Worm (Caenorhabditis elegans): ENCODE results near the gene npr-16.

Gene npr-16

DNA sequence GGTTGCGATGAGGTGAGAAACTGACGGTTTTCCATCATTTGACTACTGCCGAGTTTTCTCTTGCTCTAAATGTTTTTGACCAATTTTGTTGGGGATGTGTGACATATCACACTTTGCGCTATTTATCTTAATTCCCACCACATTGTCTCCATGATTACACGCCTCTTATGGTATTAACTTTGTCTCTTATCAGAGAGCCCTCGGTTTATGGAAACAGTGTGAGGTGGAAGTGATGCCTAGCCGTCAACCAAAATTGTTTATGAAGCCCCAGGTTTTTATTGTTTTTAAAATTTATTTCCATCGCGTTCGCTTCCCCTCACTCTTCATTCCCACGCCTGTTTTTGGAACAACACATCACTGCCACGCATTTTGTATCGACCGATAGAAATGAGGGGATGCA, 32.6 kb downstream of the npr-16 start:
- TF ChIP-seq nhr-48 (tag; optimal IDR thresholded peaks at IDR 0.05), result no peak
- TF ChIP-seq rbr-2 (tag; optimal IDR thresholded peaks at IDR 0.05), result no peak
- no peak for TF ChIP-seq Y75B8A.6 (GFP tag; IDR thresholded peaks at IDR 0.05)
- TF ChIP-seq attf-4 (tag; optimal IDR thresholded peaks at IDR 0.05), result no peak
- TF ChIP-seq Y48G9A.11 (GFP tag; IDR thresholded peaks at IDR 0.05), result no peak
- TF ChIP-seq lir-3 (tag; optimal IDR thresholded peaks at IDR 0.05), result no peak
- TF ChIP-seq daf-8 (GFP tag; IDR thresholded peaks at IDR 0.05), result no peak
- no peak for TF ChIP-seq unc-130 (GFP tag; optimal IDR thresholded peaks at IDR 0.05)
- no peak for TF ChIP-seq ZK337.2 (GFP tag; IDR thresholded peaks at IDR 0.05)
- TF ChIP-seq mxl-3 (GFP tag; optimal IDR thresholded peaks at IDR 0.05), result no peak
- no peak for TF ChIP-seq ama-1 (optimal IDR thresholded peaks at IDR 0.05)
- no peak for TF ChIP-seq saeg-2 (GFP tag; IDR thresholded peaks at IDR 0.05)
- peak; percentile 11 for TF ChIP-seq dve-1 (tag; optimal IDR thresholded peaks at IDR 0.05; ENCODE audit: insufficient read depth)
- TF ChIP-seq hlh-30 (tag; optimal IDR thresholded peaks at IDR 0.05; ENCODE audit: insufficient read depth), result peak; percentile 5
- peak; percentile 33 for TF ChIP-seq hlh-11 (tag; optimal IDR thresholded peaks at IDR 0.05)
- TF ChIP-seq mep-1 (tag; optimal IDR thresholded peaks at IDR 0.05), result no peak
- TF ChIP-seq dmd-6 (GFP tag; IDR thresholded peaks at IDR 0.05), result peak; percentile 30; the same call in 1 of the 2 replicates
- TF ChIP-seq ceh-20 (GFP tag; IDR thresholded peaks at IDR 0.05), result no peak
- TF ChIP-seq madf-5 (GFP tag; IDR thresholded peaks at IDR 0.05), result no peak
- no peak for TF ChIP-seq spr-1 (tag; optimal IDR thresholded peaks at IDR 0.05)
- TF ChIP-seq lsy-2 (tag; optimal IDR thresholded peaks at IDR 0.05), result no peak
- no peak for TF ChIP-seq set-16 (GFP tag; IDR thresholded peaks at IDR 0.05)
- no peak for TF ChIP-seq daf-16 (GFP tag; optimal IDR thresholded peaks at IDR 0.05)
- peak; percentile 88 for TF ChIP-seq daf-16 (tag; optimal IDR thresholded peaks at IDR 0.05)
- TF ChIP-seq mdt-29 (GFP tag; IDR thresholded peaks at IDR 0.05), result no peak
- TF ChIP-seq tra-1 (GFP tag; IDR thresholded peaks at IDR 0.05), result peak; percentile 71
- 0 out of 2 replicates have a peak, but pooled peaks have one; percentile 40 for TF ChIP-seq pha-4 (GFP tag; IDR thresholded peaks at IDR 0.05)
- no peak for TF ChIP-seq pha-4 (tag; optimal IDR thresholded peaks at IDR 0.05)
- no peak for TF ChIP-seq Y105C5A.15 (GFP tag; IDR thresholded peaks at IDR 0.05)
- TF ChIP-seq lin-1 (GFP tag; IDR thresholded peaks at IDR 0.05), result no peak
- TF ChIP-seq skn-1 (tag; optimal IDR thresholded peaks at IDR 0.05), result no peak
- TF ChIP-seq ces-1 (GFP tag; optimal IDR thresholded peaks at IDR 0.05), result no peak
- no peak for TF ChIP-seq ztf-11 (tag; optimal IDR thresholded peaks at IDR 0.05)
- no peak for TF ChIP-seq T26A8.4 (GFP tag; IDR thresholded peaks at IDR 0.05)
- TF ChIP-seq mes-2 (tag; optimal IDR thresholded peaks at IDR 0.05; ENCODE audit: poor library complexity, severe bottlenecking), result peak; percentile 31
- no peak for TF ChIP-seq jun-1 (tag; optimal IDR thresholded peaks at IDR 0.05)
- no peak for TF ChIP-seq ceh-32 (tag; optimal IDR thresholded peaks at IDR 0.05; ENCODE audit: poor library complexity)
- no peak for TF ChIP-seq R02D3.7 (tag; optimal IDR thresholded peaks at IDR 0.05)
- no peak for TF ChIP-seq ceh-62 (tag; optimal IDR thresholded peaks at IDR 0.05)
- TF ChIP-seq duxl-1 (tag; optimal IDR thresholded peaks at IDR 0.05; ENCODE audit: poor library complexity), result no peak

DNA sequence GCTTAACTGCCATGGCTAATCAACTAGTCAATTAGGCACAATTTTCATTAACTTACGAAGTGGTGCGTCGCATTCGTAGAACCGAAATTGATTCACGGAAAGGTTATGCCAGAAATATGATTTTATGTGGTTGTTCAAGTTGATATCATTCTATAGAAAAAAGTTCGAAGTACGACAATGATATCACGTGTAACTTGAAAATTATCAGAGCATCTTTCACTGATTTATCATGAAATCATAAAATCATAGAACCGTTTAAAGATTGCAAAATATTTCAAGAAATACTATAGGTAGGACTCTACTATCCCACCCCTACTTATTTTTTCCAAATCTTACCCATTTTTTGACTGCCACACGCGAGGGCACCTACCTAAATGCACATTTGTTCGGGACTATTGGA, 34.4 kb downstream of the npr-16 start:
- no peak for TF ChIP-seq T20F7.1 (GFP tag; optimal IDR thresholded peaks at IDR 0.05)
- no peak for TF ChIP-seq unc-62 (GFP tag; optimal IDR thresholded peaks at IDR 0.05 in 1 of 2)
- TF ChIP-seq unc-62 (tag; optimal IDR thresholded peaks at IDR 0.05), result no peak
- peak; percentile 47; the same call in 1 of the 2 replicates for TF ChIP-seq dmd-6 (GFP tag; IDR thresholded peaks at IDR 0.05)
- TF ChIP-seq rbr-2 (tag; optimal IDR thresholded peaks at IDR 0.05), result no peak
- no peak for TF ChIP-seq ceh-62 (tag; optimal IDR thresholded peaks at IDR 0.05)
- no peak for TF ChIP-seq nhr-76 (tag; optimal IDR thresholded peaks at IDR 0.05)
- peak; percentile 6 for TF ChIP-seq hlh-11 (tag; optimal IDR thresholded peaks at IDR 0.05)
- TF ChIP-seq mep-1 (tag; optimal IDR thresholded peaks at IDR 0.05), result peak; percentile 1
- no peak for TF ChIP-seq daf-12 (tag; optimal IDR thresholded peaks at IDR 0.05)
- peak; percentile 30 for TF ChIP-seq pqm-1 (tag; optimal IDR thresholded peaks at IDR 0.05)
- TF ChIP-seq vab-7 (GFP tag; IDR thresholded peaks at IDR 0.05), result no peak
- TF ChIP-seq dve-1 (tag; optimal IDR thresholded peaks at IDR 0.05; ENCODE audit: insufficient read depth), result peak; percentile 41
- TF ChIP-seq php-3 (GFP tag; IDR thresholded peaks at IDR 0.05), result 0 out of 2 replicates have a peak, but pooled peaks have one; percentile 37
- no peak for TF ChIP-seq lin-15B (tag; optimal IDR thresholded peaks at IDR 0.05)
- TF ChIP-seq snpc-4 (tag; optimal IDR thresholded peaks at IDR 0.05), result no peak
- TF ChIP-seq nhr-102 (tag; optimal IDR thresholded peaks at IDR 0.05), result no peak
- TF ChIP-seq egl-43 (GFP tag; IDR thresholded peaks at IDR 0.05), result no peak
- no peak for TF ChIP-seq ces-1 (GFP tag; optimal IDR thresholded peaks at IDR 0.05)
- no peak for TF ChIP-seq nhr-11 (tag; optimal IDR thresholded peaks at IDR 0.05)
- TF ChIP-seq set-16 (GFP tag; IDR thresholded peaks at IDR 0.05), result no peak

Measured in whole organism, L4 larva.